Fruit fly (Drosophila melanogaster) whole organism, pupa: ENCODE results near the gene CG5359.

ENCODE experiments used
- CG10348 ChIP-seq: fragments of 200-800 bp; sonication (Bioruptor generic); IDR thresholded peaks from 2 replicates; pipeline ENCODE4 v1.3.6; 2022; ENCODE audit warnings: missing biosample characterization, missing genetic modification characterization
- CG12605 ChIP-seq: fragments of 200-800 bp; sonication (Bioruptor generic); IDR thresholded peaks from 2 replicates; pipeline ENCODE4 v1.3.6; 2022; ENCODE audit warnings: missing biosample characterization, missing genetic modification characterization
- CG13204 ChIP-seq: fragments of 200-800 bp; sonication (Bioruptor generic); optimal IDR thresholded peaks from 2 replicates; lab custom pipeline; 2018; ENCODE audit warnings: missing biosample characterization, mild to moderate bottlenecking, missing genetic modification characterization, moderate library complexity
- CG14655 ChIP-seq: fragments of 200-800 bp; sonication (Bioruptor generic); optimal IDR thresholded peaks from 3 replicates; lab custom pipeline; 2017; ENCODE audit warnings: mild to moderate bottlenecking, missing biosample characterization, missing genetic modification reagents, missing genetic modification characterization
- CG15710 ChIP-seq: fragments of 200-800 bp; sonication (Bioruptor generic); optimal IDR thresholded peaks from 2 replicates; lab custom pipeline; 2018; ENCODE audit warnings: missing biosample characterization, mild to moderate bottlenecking, missing genetic modification characterization, moderate library complexity
- CG17806 ChIP-seq: fragments of 200-800 bp; sonication (Bioruptor generic); optimal IDR thresholded peaks from 2 replicates; lab custom pipeline; 2018; ENCODE audit warnings: missing biosample characterization, mild to moderate bottlenecking, missing genetic modification characterization, moderate library complexity
- CG32121 ChIP-seq: fragments of 200-800 bp; sonication (Bioruptor generic); IDR thresholded peaks from 2 replicates; pipeline ENCODE4 v1.3.6; 2022; ENCODE audit warnings: missing biosample characterization, missing genetic modification characterization
- CG34367 ChIP-seq: fragments of 200-800 bp; sonication (Bioruptor generic); optimal IDR thresholded peaks from 2 replicates; lab custom pipeline; 2018; ENCODE audit warnings: missing biosample characterization, mild to moderate bottlenecking, missing genetic modification characterization
- CG4496 ChIP-seq: fragments of 200-800 bp; sonication (Bioruptor generic); IDR thresholded peaks from 3 replicates; pipeline ENCODE4 v1.3.6; 2022; ENCODE audit warnings: missing biosample characterization, missing genetic modification characterization
- CG8159 ChIP-seq: fragments of 200-800 bp; sonication (Bioruptor generic); optimal IDR thresholded peaks from 3 replicates; lab custom pipeline; 2018; ENCODE audit warnings: missing biosample characterization, mild to moderate bottlenecking, missing genetic modification characterization, moderate library complexity
- CG8301 ChIP-seq: fragments of 200-800 bp; sonication (Bioruptor generic); optimal IDR thresholded peaks from 2 replicates; lab custom pipeline; 2018; ENCODE audit warnings: missing biosample characterization, mild to moderate bottlenecking, missing genetic modification characterization
- CG9948 ChIP-seq: fragments of 200-800 bp; sonication (Bioruptor generic); optimal IDR thresholded peaks from 2 replicates; lab custom pipeline; 2018; ENCODE audit warnings: missing biosample characterization, mild to moderate bottlenecking, missing genetic modification characterization, moderate library complexity
- D1 ChIP-seq: fragments of 200-800 bp; sonication (Bioruptor generic); optimal IDR thresholded peaks from 2 replicates; lab custom pipeline; 2018; ENCODE audit warnings: missing biosample characterization, mild to moderate bottlenecking, missing genetic modification characterization, moderate library complexity
- EcR ChIP-seq: fragments of 200-800 bp; sonication (Bioruptor generic); optimal IDR thresholded peaks from 3 replicates; lab custom pipeline; 2019; ENCODE audit warnings: missing biosample characterization, missing genetic modification characterization, mild to moderate bottlenecking, moderate library complexity, missing genetic modification reagents
- Ets98B ChIP-seq: fragments of 200-800 bp; sonication (Bioruptor generic); IDR thresholded peaks from 2 replicates; pipeline ENCODE4 v1.3.6; 2022; ENCODE audit warnings: missing biosample characterization, missing genetic modification characterization
- Pif1A ChIP-seq: fragments of 200-800 bp; sonication (Bioruptor generic); optimal IDR thresholded peaks from 3 replicates; lab custom pipeline; 2016; ENCODE audit warnings: missing biosample characterization, missing genetic modification characterization
- Pif1B ChIP-seq: fragments of 200-800 bp; sonication (Bioruptor generic); optimal IDR thresholded peaks from 3 replicates; lab custom pipeline; 2016; ENCODE audit warnings: missing biosample characterization, missing genetic modification characterization
- Snoo ChIP-seq: fragments of 200-800 bp; sonication (Bioruptor generic); optimal IDR thresholded peaks from 3 replicates; lab custom pipeline; 2017; ENCODE audit warnings: missing biosample characterization, mild to moderate bottlenecking, missing genetic modification characterization, inconsistent platforms
- fd96Ca ChIP-seq: fragments of 200-800 bp; sonication (Bioruptor generic); IDR thresholded peaks from 3 replicates; pipeline ENCODE4 v1.3.6; 2022; ENCODE audit warnings: missing biosample characterization, missing genetic modification characterization
- gl ChIP-seq: fragments of 200-800 bp; sonication (Bioruptor generic); optimal IDR thresholded peaks from 2 replicates; lab custom pipeline; 2018; ENCODE audit warnings: missing biosample characterization, mild to moderate bottlenecking, missing genetic modification characterization
- rn ChIP-seq: fragments of 200-800 bp; sonication (Bioruptor generic); IDR thresholded peaks from 2 replicates; pipeline ENCODE4 v1.3.6; 2022; ENCODE audit warnings: missing biosample characterization, missing genetic modification characterization

CG5359 gene

DNA sequence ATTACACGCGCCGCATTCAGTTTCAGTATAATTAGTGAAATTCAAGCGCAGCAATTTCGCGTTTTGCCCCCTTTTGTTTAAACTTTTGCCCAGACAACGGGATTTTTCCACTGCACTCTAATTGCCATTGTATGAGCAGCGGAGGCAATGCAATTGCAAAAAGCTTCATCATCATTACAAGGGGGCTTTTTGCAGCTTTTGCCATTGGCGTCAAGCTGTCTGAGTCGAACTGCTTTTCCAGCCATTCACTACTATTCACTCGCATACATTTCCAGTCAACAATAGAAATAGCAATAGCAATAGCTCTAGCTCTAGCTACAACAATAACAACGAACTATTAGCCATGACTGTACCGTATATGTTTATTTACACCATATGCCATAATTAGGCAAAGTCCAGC is 43.9 kb downstream of the CG5359 start:
- TF ChIP-seq CG4496 (no peak), CG9948 (tag; lab: Kevin White, UChicago) (no peak), EcR (GFP tag; lab: Kevin White, UChicago) (no peak)

DNA sequence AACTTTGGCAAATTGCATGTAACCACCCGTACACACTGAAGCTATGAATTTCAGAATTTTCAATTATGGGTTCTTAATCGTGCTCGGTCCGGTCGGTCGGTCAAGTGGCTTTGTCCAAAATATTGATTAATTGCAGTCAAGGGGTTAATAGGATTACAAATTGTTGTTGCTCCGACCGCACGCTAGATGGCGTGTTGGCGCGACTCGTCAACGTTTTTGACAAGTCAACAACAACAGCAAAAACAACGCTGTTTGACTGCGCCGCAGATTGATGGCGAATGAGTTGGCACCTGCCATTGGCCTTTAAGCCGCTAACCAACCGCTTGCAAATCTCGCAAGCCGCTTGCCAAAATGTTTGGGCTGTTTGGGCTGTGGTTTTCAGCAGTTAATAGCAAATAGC is 44.4 kb downstream of the CG5359 start:
- TF ChIP-seq CG15710 (tag; lab: Kevin White, UChicago) (no peak), Pif1B (GFP tag; lab: Kevin White, UChicago) (no peak), Pif1A (no peak), CG17806 (tag; lab: Kevin White, UChicago) (no peak), Snoo (tag; lab: Kevin White, UChicago) (no peak), CG14655 (no peak), CG10348 (no peak), Ets98B (GFP tag; lab: Robert Waterston, UW) (no peak), CG4496 (no peak), CG32121 (GFP tag; lab: Robert Waterston, UW) (no peak)
- TF ChIP-seq, all 21 proteins: peak for 0

DNA sequence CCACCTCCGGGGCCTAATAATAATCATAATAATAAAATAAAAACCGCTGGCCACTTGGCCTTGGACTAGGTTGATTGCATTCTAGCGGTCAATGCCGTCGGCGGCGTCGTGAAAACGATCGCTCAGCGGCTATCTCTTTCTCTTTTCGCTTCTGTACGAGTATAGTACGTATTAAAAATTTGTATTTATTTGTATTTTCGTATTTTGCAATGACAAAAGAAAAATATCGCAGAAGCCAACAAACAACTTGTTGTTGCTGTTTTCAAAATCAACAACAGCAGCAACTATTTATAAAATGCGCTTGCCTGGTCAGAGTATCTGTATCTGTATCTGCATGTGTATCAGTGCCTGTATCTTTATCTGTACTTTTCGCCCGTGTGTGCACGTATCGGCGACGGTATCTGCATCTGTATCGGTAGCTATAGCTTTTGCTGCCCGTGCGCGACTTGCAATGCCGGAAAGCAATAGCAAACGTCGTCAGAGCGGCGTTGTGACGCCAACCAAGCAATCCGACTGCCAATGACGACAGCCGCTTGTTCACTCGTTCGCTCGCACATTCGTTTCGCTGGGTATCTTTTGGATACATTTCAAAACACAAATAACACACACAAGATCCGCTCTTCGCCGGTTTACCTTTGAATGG is 46.3 kb downstream of the CG5359 start:
- no peak for TF ChIP-seq CG8301 (tag; lab: Kevin White, UChicago)
- TF ChIP-seq CG9948 (tag; lab: Kevin White, UChicago): no peak
- TF ChIP-seq EcR (GFP tag; lab: Kevin White, UChicago): peak; percentile 98
- TF ChIP-seq fd96Ca (GFP tag; lab: Robert Waterston, UW): no peak
- no peak for TF ChIP-seq Pif1B (GFP tag; lab: Kevin White, UChicago)
- TF ChIP-seq CG13204 (GFP tag; lab: Kevin White, UChicago): peak; percentile 36
- TF ChIP-seq CG32121 (GFP tag; lab: Robert Waterston, UW): peak; percentile 52; the same call in 1 of the 2 replicates
- TF ChIP-seq Ets98B (GFP tag; lab: Robert Waterston, UW): 0 out of 2 replicates have a peak, but pooled peaks have one; percentile 29
- no peak for TF ChIP-seq CG15710 (tag; lab: Kevin White, UChicago)
- peak; percentile 24 for TF ChIP-seq CG14655

DNA sequence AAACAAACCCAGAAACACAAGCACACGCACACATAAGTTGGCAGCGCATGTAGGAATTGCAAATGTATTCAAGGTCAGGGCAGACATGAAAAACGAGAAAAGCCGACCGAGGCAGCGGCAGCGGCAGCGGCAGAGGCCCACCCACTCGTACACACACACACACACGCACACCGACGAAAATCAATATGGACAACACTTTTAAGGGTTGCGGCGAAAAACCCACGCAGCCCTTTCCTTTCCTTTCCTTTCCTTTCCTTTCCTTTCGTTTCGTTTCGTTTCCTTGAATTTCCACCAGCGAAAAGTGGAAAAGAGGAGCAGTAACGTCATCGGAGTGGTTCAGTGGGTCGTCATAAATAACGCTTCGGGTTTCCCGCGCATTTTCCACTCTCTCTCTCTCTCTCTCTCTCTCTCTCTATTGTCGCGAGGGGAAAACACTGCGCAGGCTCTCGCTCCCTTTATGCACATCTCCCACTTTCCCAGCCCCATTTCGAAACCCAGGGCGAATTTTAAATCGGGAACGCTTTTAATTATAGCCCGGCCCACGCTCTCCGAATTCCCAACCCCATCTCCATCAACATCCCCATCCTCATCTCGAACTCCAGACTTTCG is 48.3 kb downstream of the CG5359 start:
- TF ChIP-seq CG8159: no peak
- TF ChIP-seq CG4496: 0 out of 3 replicates have a peak, but pooled peaks have one; percentile 15
- TF ChIP-seq CG34367 (tag; lab: Kevin White, UChicago): no peak
- no peak for TF ChIP-seq CG9948 (tag; lab: Kevin White, UChicago)

DNA sequence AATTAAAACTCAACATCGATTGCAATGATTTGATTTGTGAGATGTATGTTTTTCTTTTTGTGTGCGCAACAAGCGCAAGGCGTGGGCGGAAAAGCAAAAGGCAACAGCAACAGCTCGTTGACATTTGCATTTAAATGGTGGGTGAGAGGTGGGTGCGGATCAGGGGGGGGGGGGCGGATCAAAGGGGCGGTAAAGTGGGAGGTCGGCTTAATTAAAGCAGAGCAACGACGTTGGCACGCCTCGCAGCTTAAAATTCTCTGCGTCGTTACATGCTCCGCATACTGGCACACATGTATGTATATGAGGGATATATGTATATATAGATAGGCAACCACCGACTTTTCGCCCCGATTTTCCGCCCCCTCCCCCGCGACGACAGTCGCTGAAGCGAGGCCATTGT is 49.4 kb downstream of the CG5359 start:
- TF ChIP-seq D1 (tag; lab: Kevin White, UChicago) (no peak), rn (0 out of 2 replicates have a peak, but pooled peaks have one; percentile 3)
- TF ChIP-seq, all 21 proteins: peak for 1

DNA sequence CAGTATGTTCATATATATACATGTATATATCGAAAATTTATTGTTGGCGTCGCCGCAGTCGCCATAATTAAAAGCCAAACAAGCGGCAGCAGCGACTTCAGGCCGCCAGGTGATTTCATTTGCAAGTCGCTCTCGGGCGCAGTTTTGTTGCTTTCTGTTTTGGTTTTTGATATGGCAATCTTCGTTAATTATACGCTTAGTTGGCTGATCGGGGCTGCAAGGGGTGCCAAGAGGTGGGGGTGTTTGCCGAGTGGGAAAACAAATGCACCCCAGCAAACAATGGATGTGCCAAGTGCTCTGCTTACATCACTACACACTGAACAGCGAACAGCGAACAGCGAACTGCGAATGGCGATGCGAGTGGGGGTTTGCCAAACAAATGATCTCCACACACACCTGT is 50.1 kb downstream of the CG5359 start:
- TF ChIP-seq CG14655: no peak
- TF ChIP-seq CG4496: no peak
- no peak for TF ChIP-seq fd96Ca (GFP tag; lab: Robert Waterston, UW)
- no peak for TF ChIP-seq D1 (tag; lab: Kevin White, UChicago)
- TF ChIP-seq rn: no peak
- TF ChIP-seq Ets98B (GFP tag; lab: Robert Waterston, UW): no peak
- TF ChIP-seq EcR (GFP tag; lab: Kevin White, UChicago): no peak
- no peak for TF ChIP-seq Pif1A
- no peak for TF ChIP-seq CG15710 (tag; lab: Kevin White, UChicago)
- TF ChIP-seq CG8301 (tag; lab: Kevin White, UChicago): no peak
- TF ChIP-seq CG32121 (GFP tag; lab: Robert Waterston, UW): no peak
- TF ChIP-seq CG34367 (tag; lab: Kevin White, UChicago): no peak
- no peak for TF ChIP-seq CG17806 (tag; lab: Kevin White, UChicago)
- no peak for TF ChIP-seq CG12605 (GFP tag; lab: Robert Waterston, UW)
- TF ChIP-seq Pif1B (GFP tag; lab: Kevin White, UChicago): no peak
- no peak for TF ChIP-seq CG9948 (tag; lab: Kevin White, UChicago)

DNA sequence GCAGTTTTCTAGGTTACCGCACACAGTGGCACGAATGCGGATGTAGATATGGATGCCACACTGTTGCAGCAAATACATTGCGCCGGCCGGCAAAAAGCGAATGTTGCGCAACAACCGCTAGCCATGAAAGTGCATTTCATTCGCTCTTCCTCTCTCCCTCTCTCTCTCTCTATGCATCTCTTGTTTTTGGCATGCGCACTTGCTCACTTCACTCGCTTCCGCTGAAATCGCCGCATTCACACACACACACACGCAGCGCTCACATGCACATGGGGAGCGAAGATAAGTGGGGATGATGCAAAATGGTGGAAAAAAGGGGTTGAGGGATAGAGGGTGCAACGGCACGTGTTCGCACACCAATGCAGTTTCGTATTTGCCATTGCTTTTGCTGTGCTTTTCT is 51.2 kb downstream of the CG5359 start:
- TF ChIP-seq Pif1A: peak; percentile 35
- TF ChIP-seq CG4496: peak; percentile 40; the same call in 1 of the 3 replicates
- no peak for TF ChIP-seq CG34367 (tag; lab: Kevin White, UChicago)
- no peak for TF ChIP-seq CG10348
- no peak for TF ChIP-seq fd96Ca (GFP tag; lab: Robert Waterston, UW)
- no peak for TF ChIP-seq CG8159
- no peak for TF ChIP-seq Pif1B (GFP tag; lab: Kevin White, UChicago)
- TF ChIP-seq CG12605 (GFP tag; lab: Robert Waterston, UW): peak; percentile 55
- TF ChIP-seq EcR (GFP tag; lab: Kevin White, UChicago): peak; percentile 35
- peak; percentile 3 for TF ChIP-seq gl
- peak; percentile 24 for TF ChIP-seq Snoo (tag; lab: Kevin White, UChicago)
- peak; percentile 39 for TF ChIP-seq CG14655
- peak; percentile 62; the same call in 1 of the 2 replicates for TF ChIP-seq CG32121 (GFP tag; lab: Robert Waterston, UW)
- peak; percentile 66 for TF ChIP-seq Ets98B (GFP tag; lab: Robert Waterston, UW)
